Worm (Caenorhabditis elegans): ENCODE measurements around the gene C55A6.12.

DNA sequence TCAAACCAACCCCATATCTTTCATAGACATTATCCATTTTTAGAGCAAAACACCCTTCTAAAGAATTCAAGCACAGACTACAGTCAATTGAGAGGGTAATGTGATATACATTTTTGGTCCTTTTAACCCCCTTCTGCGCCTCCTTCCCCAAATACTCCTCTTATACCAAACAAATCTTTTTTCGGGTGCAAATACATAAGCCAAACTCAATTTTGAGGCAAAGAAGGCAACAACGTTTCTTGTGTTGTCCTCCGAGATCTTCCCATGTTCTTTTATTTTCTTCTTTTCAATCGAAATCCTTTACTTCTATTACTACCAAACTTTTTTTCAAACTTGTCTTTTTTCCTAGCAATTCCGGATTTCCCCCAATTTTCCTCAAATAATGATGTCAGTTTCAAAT, 48.0 kb downstream of the C55A6.12 start:
- TF ChIP-seq ceh-82 (tag; optimal IDR thresholded peaks at IDR 0.05) (no peak), nhr-237 (tag; optimal IDR thresholded peaks at IDR 0.05) (no peak), nhr-76 (tag; optimal IDR thresholded peaks at IDR 0.05) (no peak), ama-1 (optimal IDR thresholded peaks at IDR 0.05) (no peak), zag-1 (tag; optimal IDR thresholded peaks at IDR 0.05) (no peak), mdl-1 (tag; optimal IDR thresholded peaks at IDR 0.05) (no peak), lin-39 (tag; optimal IDR thresholded peaks at IDR 0.05) (no peak), egl-13 (tag; optimal IDR thresholded peaks at IDR 0.05) (no peak), fos-1 (tag; optimal IDR thresholded peaks at IDR 0.05) (no peak), egl-27 (tag; optimal IDR thresholded peaks at IDR 0.05) (no peak), nhr-11 (tag; optimal IDR thresholded peaks at IDR 0.05) (no peak)
